ENCODE assay signal across 1 fruit fly cellular context in the genomic region with DNA sequence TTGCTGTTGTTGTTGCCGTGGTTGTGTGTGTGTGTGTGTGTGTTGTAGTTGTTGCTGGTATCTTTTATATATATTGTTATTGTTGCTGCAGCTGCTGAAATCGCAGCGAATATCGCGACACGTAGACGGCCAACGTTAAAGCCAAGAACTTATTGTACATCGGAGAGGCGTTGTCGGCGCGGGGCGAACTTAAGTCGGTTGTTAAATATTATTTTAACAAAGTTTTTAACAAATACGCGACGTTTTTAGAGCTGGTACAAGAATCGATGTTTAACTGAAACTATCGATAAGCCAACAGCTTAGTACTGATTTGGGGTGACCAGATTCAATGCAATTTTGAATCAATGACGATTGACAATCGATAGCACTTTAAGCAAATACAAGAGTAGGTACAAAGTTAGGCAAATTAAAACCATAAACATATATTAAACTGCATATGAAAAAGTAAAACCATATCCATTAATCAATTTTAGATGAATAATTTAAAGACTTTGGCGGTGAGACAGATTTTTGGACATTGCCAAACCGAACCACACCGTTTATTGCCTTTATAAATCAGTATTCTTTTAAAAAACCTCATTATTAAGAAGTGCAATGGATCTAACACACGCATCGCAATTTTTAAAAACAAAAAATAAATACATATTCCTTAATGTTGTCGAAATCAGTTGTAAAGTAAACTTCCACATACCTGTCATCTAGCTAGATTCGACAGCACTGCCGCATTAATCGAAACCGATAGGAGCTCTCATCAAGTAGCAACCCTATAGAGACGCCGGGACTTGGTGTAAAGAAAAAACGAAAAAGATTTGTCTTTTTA.
TF ChIP-seq lines count a peak whose summit lies in the region.

TSS of gene Mrtf (minus strand) at position 268 of the 820 bp plus-strand sequence.
TSS of gene Non2 (plus strand) at position 731 of the 820 bp plus-strand sequence.

TF ChIP-seq in whole organism, embryonic, 481 proteins besides CTCF, POLR2A, EP300 and RAD21 (continued from another document and continues in another):
- peak; percentile 52 for TF ChIP-seq Atf-2 (GFP tag; optimal IDR thresholded peaks at IDR 0.05; lab: Kevin White, UChicago)
- TF ChIP-seq CG8944 (GFP tag; optimal IDR thresholded peaks at IDR 0.05; lab: Kevin White, UChicago), result peak; percentile 35
- peak; percentile 64 for TF ChIP-seq CG14014 (GFP tag; IDR thresholded peaks at IDR 0.05; lab: Robert Waterston, UW)
- peak; percentile 11 for TF ChIP-seq Blimp-1 (GFP tag; optimal IDR thresholded peaks at IDR 0.05; lab: Kevin White, UChicago)
- no peak for TF ChIP-seq CG4282 (GFP tag; optimal IDR thresholded peaks at IDR 0.05; lab: Kevin White, UChicago)
- TF ChIP-seq Mrtf (GFP tag; IDR thresholded peaks at IDR 0.05; lab: Robert Waterston, UW), result peak; percentile 73
- TF ChIP-seq CG11085 (GFP tag; IDR thresholded peaks at IDR 0.05; lab: Robert Waterston, UW), result no peak
- TF ChIP-seq Gug (GFP tag; IDR thresholded peaks at IDR 0.05; lab: Robert Waterston, UW), result peak; percentile 62; the same call in 3 of the 4 replicates
- peak; percentile 54 for TF ChIP-seq CG17829 (tag; optimal IDR thresholded peaks at IDR 0.05; lab: Kevin White, UChicago)
- peak; percentile 43 for TF ChIP-seq Dp (GFP tag; optimal IDR thresholded peaks at IDR 0.05; lab: Kevin White, UChicago)
- TF ChIP-seq CG12769 (tag; optimal IDR thresholded peaks at IDR 0.05; lab: Kevin White, UChicago), result no peak
- no peak for TF ChIP-seq tio (GFP tag; optimal IDR thresholded peaks at IDR 0.05; lab: Kevin White, UChicago)
- TF ChIP-seq Hr51 (GFP tag; optimal IDR thresholded peaks at IDR 0.05; lab: Kevin White, UChicago), result peak; percentile 49 to 57
- peak; percentile 45 for TF ChIP-seq Chrac-16 (GFP tag; optimal IDR thresholded peaks at IDR 0.05; lab: Kevin White, UChicago)
- peak; percentile 73 for TF ChIP-seq CG13775 (GFP tag; optimal IDR thresholded peaks at IDR 0.05; lab: Kevin White, UChicago)
- TF ChIP-seq CG8359 (GFP tag; optimal IDR thresholded peaks at IDR 0.05; lab: Kevin White, UChicago; ENCODE audit: borderline replicate concordance), result no peak
- no peak for TF ChIP-seq eve (GFP tag; optimal IDR thresholded peaks at IDR 0.05; lab: Kevin White, UChicago)
- TF ChIP-seq knrl (GFP tag; IDR thresholded peaks at IDR 0.05; lab: Robert Waterston, UW; ENCODE audit: partially characterized antibody), result peak; percentile 83; the same call in 2 of the 3 replicates
- no peak for TF ChIP-seq Hr39 (optimal IDR thresholded peaks at IDR 0.05; lab: Kevin White, UChicago)
- TF ChIP-seq CG15479 (GFP tag; optimal IDR thresholded peaks at IDR 0.05; lab: Kevin White, UChicago), result no peak
- peak; percentile 62 for TF ChIP-seq CG7839 (tag; optimal IDR thresholded peaks at IDR 0.05; lab: Kevin White, UChicago)
- peak; percentile 44 for TF ChIP-seq CG18476 (GFP tag; optimal IDR thresholded peaks at IDR 0.05; lab: Kevin White, UChicago)
- TF ChIP-seq CG18262 (tag; optimal IDR thresholded peaks at IDR 0.05; lab: Kevin White, UChicago), result peak; percentile 62
- no peak for TF ChIP-seq CG17328 (GFP tag; IDR thresholded peaks at IDR 0.05; lab: Robert Waterston, UW)
- TF ChIP-seq CG13287 (GFP tag; IDR thresholded peaks at IDR 0.05; lab: Robert Waterston, UW; ENCODE audit: partially characterized antibody), result peak; percentile 82
- peak; percentile 66 for TF ChIP-seq MBD-R2 (GFP tag; IDR thresholded peaks at IDR 0.05; lab: Robert Waterston, UW)
- TF ChIP-seq trh (GFP tag; optimal IDR thresholded peaks at IDR 0.05; lab: Kevin White, UChicago), result no peak
- TF ChIP-seq lov (optimal IDR thresholded peaks at IDR 0.05; lab: Kevin White, UChicago), result no peak
- TF ChIP-seq lov (GFP tag; IDR thresholded peaks at IDR 0.05; lab: Robert Waterston, UW), result no peak
- TF ChIP-seq Hr3 (GFP tag; optimal IDR thresholded peaks at IDR 0.05; lab: Kevin White, UChicago), result peak; percentile 60
- TF ChIP-seq Sox102F (GFP tag; optimal IDR thresholded peaks at IDR 0.05; lab: Kevin White, UChicago), result peak; percentile 41
- TF ChIP-seq CG1603 (tag; optimal IDR thresholded peaks at IDR 0.05; lab: Kevin White, UChicago), result peak; percentile 18
- TF ChIP-seq BtbVII (GFP tag; optimal IDR thresholded peaks at IDR 0.05; lab: Kevin White, UChicago), result no peak
- peak; percentile 46 for TF ChIP-seq CG1233 (GFP tag; optimal IDR thresholded peaks at IDR 0.05; lab: Kevin White, UChicago)
- 0 out of 3 replicates have a peak, but pooled peaks have one; percentile 45 for TF ChIP-seq CG11695 (GFP tag; IDR thresholded peaks at IDR 0.05; lab: Robert Waterston, UW)
- TF ChIP-seq NK7.1 (GFP tag; optimal IDR thresholded peaks at IDR 0.05; lab: Kevin White, UChicago), result no peak
- TF ChIP-seq bigmax (GFP tag; optimal IDR thresholded peaks at IDR 0.05; lab: Kevin White, UChicago), result no peak
- TF ChIP-seq shn (GFP tag; optimal IDR thresholded peaks at IDR 0.05; lab: Kevin White, UChicago), result peak; percentile 65
- no peak for TF ChIP-seq psq (GFP tag; optimal IDR thresholded peaks at IDR 0.05; lab: Kevin White, UChicago)
- no peak for TF ChIP-seq Gsc (GFP tag; IDR thresholded peaks at IDR 0.05; lab: Robert Waterston, UW)
- TF ChIP-seq MESR4 (GFP tag; optimal IDR thresholded peaks at IDR 0.05; lab: Kevin White, UChicago), result peak; percentile 47
- TF ChIP-seq HLH3B (GFP tag; IDR thresholded peaks at IDR 0.05; lab: Robert Waterston, UW), result peak; percentile 40; the same call in 1 of the 2 replicates
- peak; percentile 38; the same call in 1 of the 2 replicates for TF ChIP-seq vvl (GFP tag; IDR thresholded peaks at IDR 0.05; lab: Robert Waterston, UW)
- TF ChIP-seq Dfd (GFP tag; optimal IDR thresholded peaks at IDR 0.05; lab: Kevin White, UChicago), result no peak
- peak; percentile 44 for TF ChIP-seq trem (tag; optimal IDR thresholded peaks at IDR 0.05; lab: Kevin White, UChicago)
- TF ChIP-seq CG7963 (GFP tag; IDR thresholded peaks at IDR 0.05; lab: Robert Waterston, UW; ENCODE audit: partially characterized antibody), result peak; percentile 67
- no peak for TF ChIP-seq CG14667 (GFP tag; IDR thresholded peaks at IDR 0.05; lab: Robert Waterston, UW)
- peak; percentile 27 to 53 for TF ChIP-seq chif (GFP tag; optimal IDR thresholded peaks at IDR 0.05; lab: Kevin White, UChicago)
- no peak for TF ChIP-seq CG17802 (tag; optimal IDR thresholded peaks at IDR 0.05; lab: Kevin White, UChicago)
- peak; percentile 43; the same call in 2 of the 3 replicates for TF ChIP-seq zfh1 (GFP tag; IDR thresholded peaks at IDR 0.05; lab: Robert Waterston, UW)
- TF ChIP-seq kay (GFP tag; optimal IDR thresholded peaks at IDR 0.05; lab: Kevin White, UChicago), result peak; percentile 24
- peak; percentile 54 for TF ChIP-seq CG31441 (GFP tag; IDR thresholded peaks at IDR 0.05; lab: Robert Waterston, UW)
- no peak for TF ChIP-seq fru (optimal IDR thresholded peaks at IDR 0.05; lab: Kevin White, UChicago)
- peak; percentile 38 for TF ChIP-seq twi (tag; optimal IDR thresholded peaks at IDR 0.05; lab: Kevin White, UChicago)
- peak; percentile 57 for TF ChIP-seq CG12155 (GFP tag; optimal IDR thresholded peaks at IDR 0.05; lab: Kevin White, UChicago)
- TF ChIP-seq NfI (GFP tag; optimal IDR thresholded peaks at IDR 0.05; lab: Kevin White, UChicago), result peak; percentile 58
- peak; percentile 45 for TF ChIP-seq fd3F (GFP tag; optimal IDR thresholded peaks at IDR 0.05; lab: Kevin White, UChicago)
- peak; percentile 26; the same call in 1 of the 3 replicates for TF ChIP-seq Dbx (GFP tag; IDR thresholded peaks at IDR 0.05; lab: Robert Waterston, UW)
- TF ChIP-seq CG1792 (GFP tag; optimal IDR thresholded peaks at IDR 0.05; lab: Kevin White, UChicago), result no peak
- TF ChIP-seq lbe (GFP tag; optimal IDR thresholded peaks at IDR 0.05; lab: Kevin White, UChicago), result peak; percentile 24
- TF ChIP-seq unpg (GFP tag; optimal IDR thresholded peaks at IDR 0.05; lab: Kevin White, UChicago), result peak; percentile 25
- TF ChIP-seq gce (GFP tag; IDR thresholded peaks at IDR 0.05; lab: Robert Waterston, UW), result no peak
- no peak for TF ChIP-seq tap (tag; optimal IDR thresholded peaks at IDR 0.05; lab: Kevin White, UChicago)
- TF ChIP-seq CG42726 (GFP tag; IDR thresholded peaks at IDR 0.05; lab: Robert Waterston, UW; ENCODE audit: partially characterized antibody), result no peak
- TF ChIP-seq CG3065 (GFP tag; optimal IDR thresholded peaks at IDR 0.05; lab: Kevin White, UChicago), result no peak
- TF ChIP-seq Elba2 (GFP tag; optimal IDR thresholded peaks at IDR 0.05; lab: Kevin White, UChicago), result no peak
- peak; percentile 81; the same call in 2 of the 3 replicates for TF ChIP-seq Opbp (GFP tag; IDR thresholded peaks at IDR 0.05; lab: Robert Waterston, UW; ENCODE audit: partially characterized antibody)
- no peak for TF ChIP-seq pan (optimal IDR thresholded peaks at IDR 0.05; lab: Kevin White, UChicago)
- TF ChIP-seq pan (GFP tag; optimal IDR thresholded peaks at IDR 0.05 in 1 of 2, IDR thresholded peaks at IDR 0.05 in 1 of 2), result no peak
- peak; percentile 20 for TF ChIP-seq schlank (tag; optimal IDR thresholded peaks at IDR 0.05; lab: Kevin White, UChicago)
- peak; percentile 52 for TF ChIP-seq Myb (GFP tag; optimal IDR thresholded peaks at IDR 0.05; lab: Kevin White, UChicago)
- TF ChIP-seq disco-r (GFP tag; optimal IDR thresholded peaks at IDR 0.05; lab: Kevin White, UChicago), result peak; percentile 42
- TF ChIP-seq CG10979 (tag; optimal IDR thresholded peaks at IDR 0.05; lab: Kevin White, UChicago), result peak; percentile 36
- TF ChIP-seq amos (GFP tag; IDR thresholded peaks at IDR 0.05; lab: Robert Waterston, UW; ENCODE audit: partially characterized antibody), result peak; percentile 83
- TF ChIP-seq CG4707 (GFP tag; optimal IDR thresholded peaks at IDR 0.05; lab: Kevin White, UChicago), result no peak
- TF ChIP-seq sob (GFP tag; IDR thresholded peaks at IDR 0.05; lab: Robert Waterston, UW), result peak; percentile 58; the same call in 1 of the 2 replicates
- peak; percentile 38 for TF ChIP-seq CG33557 (GFP tag; optimal IDR thresholded peaks at IDR 0.05; lab: Kevin White, UChicago)
- TF ChIP-seq CG13424 (tag; optimal IDR thresholded peaks at IDR 0.05; lab: Kevin White, UChicago), result peak; percentile 72
- TF ChIP-seq sd (tag; optimal IDR thresholded peaks at IDR 0.05; lab: Kevin White, UChicago), result peak; percentile 10
- TF ChIP-seq Fer2 (tag; optimal IDR thresholded peaks at IDR 0.05; lab: Kevin White, UChicago), result peak; percentile 53
- TF ChIP-seq CG31365 (tag; optimal IDR thresholded peaks at IDR 0.05; lab: Kevin White, UChicago), result no peak
- no peak for TF ChIP-seq ham (GFP tag; IDR thresholded peaks at IDR 0.05; lab: Robert Waterston, UW)
- peak; percentile 67 for TF ChIP-seq dysf (GFP tag; IDR thresholded peaks at IDR 0.05; lab: Robert Waterston, UW)
- TF ChIP-seq sens (GFP tag; lab: Kevin White, UChicago), result peak; percentile 90
- TF ChIP-seq vnd (GFP tag; IDR thresholded peaks at IDR 0.05; lab: Robert Waterston, UW; ENCODE audit: partially characterized antibody), result peak; percentile 82
- peak; percentile 67 for TF ChIP-seq Meics (GFP tag; optimal IDR thresholded peaks at IDR 0.05; lab: Kevin White, UChicago)
- peak; percentile 19 for TF ChIP-seq gfzf (GFP tag; optimal IDR thresholded peaks at IDR 0.05; lab: Kevin White, UChicago)
- no peak for TF ChIP-seq gsb-n (tag; optimal IDR thresholded peaks at IDR 0.05; lab: Kevin White, UChicago)
- TF ChIP-seq CG8290 (GFP tag; optimal IDR thresholded peaks at IDR 0.05; lab: Kevin White, UChicago), result no peak
- peak in 1 of 2 experiments; percentile 28 for TF ChIP-seq CG8290 (tag; optimal IDR thresholded peaks at IDR 0.05; lab: Kevin White, UChicago)
- peak; percentile 21 for TF ChIP-seq kni (GFP tag; optimal IDR thresholded peaks at IDR 0.05; lab: Kevin White, UChicago)
- TF ChIP-seq ranshi (GFP tag; IDR thresholded peaks at IDR 0.05; lab: Robert Waterston, UW), result peak; percentile 61; the same call in 1 of the 2 replicates
- TF ChIP-seq pum (GFP tag; optimal IDR thresholded peaks at IDR 0.05; lab: Kevin White, UChicago), result peak; percentile 60
- peak; percentile 62 for TF ChIP-seq Ets97D (GFP tag; optimal IDR thresholded peaks at IDR 0.05; lab: Kevin White, UChicago)
- TF ChIP-seq br (optimal IDR thresholded peaks at IDR 0.05; lab: Kevin White, UChicago), result no peak
- TF ChIP-seq crol (GFP tag; IDR thresholded peaks at IDR 0.05; lab: Robert Waterston, UW), result no peak
- no peak for TF ChIP-seq CG10431 (GFP tag; optimal IDR thresholded peaks at IDR 0.05; lab: Kevin White, UChicago)
- TF ChIP-seq CG2202 (tag; optimal IDR thresholded peaks at IDR 0.05; lab: Kevin White, UChicago), result no peak
- TF ChIP-seq Sin3A (optimal IDR thresholded peaks at IDR 0.05; lab: Kevin White, UChicago), result peak; percentile 42
- TF ChIP-seq CG12744 (GFP tag; optimal IDR thresholded peaks at IDR 0.05; lab: Kevin White, UChicago), result peak; percentile 16
- peak; percentile 74 for TF ChIP-seq HLH54F (GFP tag; optimal IDR thresholded peaks at IDR 0.05; lab: Kevin White, UChicago)
- TF ChIP-seq unc-4 (GFP tag; IDR thresholded peaks at IDR 0.05; lab: Robert Waterston, UW; ENCODE audit: partially characterized antibody), result peak; percentile 72
- TF ChIP-seq luna (GFP tag; optimal IDR thresholded peaks at IDR 0.05; lab: Kevin White, UChicago), result no peak
- peak; percentile 59 for TF ChIP-seq dmrt11E (tag; optimal IDR thresholded peaks at IDR 0.05; lab: Kevin White, UChicago)
- TF ChIP-seq lilli (GFP tag; optimal IDR thresholded peaks at IDR 0.05; lab: Kevin White, UChicago), result peak; percentile 80
- no peak; the same call in 2 of the 3 replicates for TF ChIP-seq CG7357 (GFP tag; IDR thresholded peaks at IDR 0.05; lab: Robert Waterston, UW)
- peak; percentile 30 for TF ChIP-seq CG17186 (GFP tag; optimal IDR thresholded peaks at IDR 0.05; lab: Kevin White, UChicago)
- TF ChIP-seq Dip2 (GFP tag; IDR thresholded peaks at IDR 0.05; lab: Robert Waterston, UW), result no peak
- TF ChIP-seq usp (GFP tag; optimal IDR thresholded peaks at IDR 0.05; lab: Kevin White, UChicago), result no peak
- no peak for TF ChIP-seq GATAe (GFP tag; conservative IDR thresholded peaks at IDR 0.05; lab: Robert Waterston, UW)
- peak; percentile 55 for TF ChIP-seq CG7556 (GFP tag; optimal IDR thresholded peaks at IDR 0.05; lab: Kevin White, UChicago)
- TF ChIP-seq grau (tag; optimal IDR thresholded peaks at IDR 0.05; lab: Kevin White, UChicago), result peak; percentile 64
- TF ChIP-seq CG10654 (GFP tag; optimal IDR thresholded peaks at IDR 0.05; lab: Kevin White, UChicago), result peak; percentile 47
- peak; percentile 75; the same call in 1 of the 4 replicates for TF ChIP-seq chinmo (GFP tag; IDR thresholded peaks at IDR 0.05; lab: Robert Waterston, UW; ENCODE audit: partially characterized antibody)
- peak; percentile 94 for TF ChIP-seq Sry-β (GFP tag; optimal IDR thresholded peaks at IDR 0.05; lab: Kevin White, UChicago)
- no peak for TF ChIP-seq Tbp (GFP tag; optimal IDR thresholded peaks at IDR 0.05; lab: Kevin White, UChicago)
- peak; percentile 43; the same call in 1 of the 2 replicates for TF ChIP-seq CG9215 (GFP tag; IDR thresholded peaks at IDR 0.05; lab: Robert Waterston, UW)
- TF ChIP-seq ems (GFP tag; optimal IDR thresholded peaks at IDR 0.05; lab: Kevin White, UChicago), result peak; percentile 50
- TF ChIP-seq crc (GFP tag; optimal IDR thresholded peaks at IDR 0.05; lab: Kevin White, UChicago), result no peak
